Fruit fly (Drosophila melanogaster) whole organism, wandering third instar larva: ENCODE measurements around the gene SpdS.

Source experiments
- CG9705 ChIP-seq: fragments of 200-800 bp; sonication (Bioruptor generic); optimal IDR thresholded peaks from 2 replicates; lab custom pipeline; 2018; ENCODE audit warnings: missing biosample characterization, mild to moderate bottlenecking, missing genetic modification characterization
- Dif ChIP-seq: fragments of 200-275, 200-300 bp; sonication (Bioruptor generic); optimal IDR thresholded peaks from 2 replicates; lab custom pipeline; 2018; ENCODE audit warnings: missing biosample characterization, missing genetic modification characterization; ENCODE audit not compliant: partially characterized antibody
- GATAd ChIP-seq: sonication (Bioruptor generic); optimal IDR thresholded peaks from 2 replicates; lab custom pipeline; 2016; ENCODE audit warnings: missing biosample characterization, missing genetic modification characterization
- Mio ChIP-seq: sonication (Bioruptor generic); optimal IDR thresholded peaks from 2 replicates; lab custom pipeline; 2016; ENCODE audit warnings: missing biosample characterization, missing genetic modification characterization
- OdsH ChIP-seq: fragments of 200-800 bp; sonication (Bioruptor generic); optimal IDR thresholded peaks from 2 replicates; lab custom pipeline; 2016; ENCODE audit warnings: missing biosample characterization, mild to moderate bottlenecking, missing genetic modification characterization
- br ChIP-seq: fragments of 200-800 bp; sonication (Bioruptor generic); optimal IDR thresholded peaks from 2 replicates; lab custom pipeline; 2016; ENCODE audit warnings: missing biosample characterization, missing genetic modification characterization
- brk ChIP-seq: fragments of 200-800 bp; sonication (Bioruptor generic); optimal IDR thresholded peaks from 2 replicates; lab custom pipeline; 2016; ENCODE audit warnings: missing biosample characterization, mild to moderate bottlenecking, missing genetic modification characterization
- fru ChIP-seq: fragments of 200-800 bp; sonication (Bioruptor generic); optimal IDR thresholded peaks from 3 replicates; lab custom pipeline; 2016; ENCODE audit warnings: missing biosample characterization, mild to moderate bottlenecking, missing genetic modification characterization
- lola ChIP-seq: fragments of >200 bp; optimal IDR thresholded peaks from 2 replicates; lab custom pipeline; 2017; ENCODE audit warnings: missing biosample characterization, missing genetic modification characterization
- pan ChIP-seq: fragments of >200 bp; optimal IDR thresholded peaks from 2 replicates; lab custom pipeline; 2017
- rgr ChIP-seq: fragments of 200-800 bp; sonication (Bioruptor generic); optimal IDR thresholded peaks from 3 replicates; lab custom pipeline; 2016; ENCODE audit warnings: missing biosample characterization, mild to moderate bottlenecking, missing genetic modification characterization
- usp ChIP-seq: fragments of >200 bp; optimal IDR thresholded peaks from 2 replicates; lab custom pipeline; 2017; ENCODE audit warnings: missing biosample characterization, missing genetic modification characterization
- woc ChIP-seq: sonication (Bioruptor generic); optimal IDR thresholded peaks from 2 replicates; lab custom pipeline; 2016; ENCODE audit warnings: missing biosample characterization, mild to moderate bottlenecking, missing genetic modification characterization

DNA sequence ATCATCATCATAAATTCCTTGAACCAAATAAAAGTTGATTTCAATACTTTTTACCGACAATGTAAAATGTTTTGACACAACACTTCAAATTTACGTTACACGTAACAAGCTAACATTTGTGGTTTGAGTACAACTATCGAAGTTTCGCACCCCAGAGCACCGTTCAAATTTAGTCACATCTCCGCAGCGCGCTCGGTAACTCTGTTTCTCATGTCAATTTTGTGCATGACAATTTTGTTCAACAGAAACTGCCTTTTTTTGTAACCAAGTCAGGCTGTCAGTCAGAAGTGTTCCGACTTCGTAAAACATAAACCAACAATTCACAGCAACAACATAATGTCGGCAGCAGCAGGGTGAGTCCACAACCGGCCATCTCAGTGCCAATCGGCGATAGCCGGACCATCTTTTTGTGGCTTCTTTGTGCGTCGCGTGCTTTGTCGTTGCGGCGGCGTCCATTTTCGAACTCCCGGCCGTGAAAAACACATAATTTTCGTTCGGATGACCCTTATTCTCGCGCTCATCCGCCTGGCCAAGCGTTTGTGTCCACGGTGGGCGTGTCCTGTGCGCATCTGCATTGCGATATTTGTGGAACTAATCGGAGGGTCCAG lies 46.4 kb downstream of the SpdS start, which contains the start of gene p23:
- TF ChIP-seq fru (GFP tag; lab: Kevin White, UChicago) (no peak), usp (GFP tag; lab: Kevin White, UChicago) (no peak), br (no peak), woc (GFP tag; lab: Kevin White, UChicago) (no peak), GATAd (no peak), brk (no peak), CG9705 (no peak), Dif (GFP tag; lab: Kevin White, UChicago) (peak; percentile 60), pan (no peak), Mio (GFP tag; lab: Kevin White, UChicago) (no peak), lola (GFP tag; lab: Kevin White, UChicago) (no peak), OdsH (GFP tag; lab: Kevin White, UChicago) (no peak), rgr (GFP tag; lab: Kevin White, UChicago) (peak; percentile 28)
